Worm (Caenorhabditis elegans): ENCODE measurements around the gene F13E9.16.

The F13E9.16 gene

DNA sequence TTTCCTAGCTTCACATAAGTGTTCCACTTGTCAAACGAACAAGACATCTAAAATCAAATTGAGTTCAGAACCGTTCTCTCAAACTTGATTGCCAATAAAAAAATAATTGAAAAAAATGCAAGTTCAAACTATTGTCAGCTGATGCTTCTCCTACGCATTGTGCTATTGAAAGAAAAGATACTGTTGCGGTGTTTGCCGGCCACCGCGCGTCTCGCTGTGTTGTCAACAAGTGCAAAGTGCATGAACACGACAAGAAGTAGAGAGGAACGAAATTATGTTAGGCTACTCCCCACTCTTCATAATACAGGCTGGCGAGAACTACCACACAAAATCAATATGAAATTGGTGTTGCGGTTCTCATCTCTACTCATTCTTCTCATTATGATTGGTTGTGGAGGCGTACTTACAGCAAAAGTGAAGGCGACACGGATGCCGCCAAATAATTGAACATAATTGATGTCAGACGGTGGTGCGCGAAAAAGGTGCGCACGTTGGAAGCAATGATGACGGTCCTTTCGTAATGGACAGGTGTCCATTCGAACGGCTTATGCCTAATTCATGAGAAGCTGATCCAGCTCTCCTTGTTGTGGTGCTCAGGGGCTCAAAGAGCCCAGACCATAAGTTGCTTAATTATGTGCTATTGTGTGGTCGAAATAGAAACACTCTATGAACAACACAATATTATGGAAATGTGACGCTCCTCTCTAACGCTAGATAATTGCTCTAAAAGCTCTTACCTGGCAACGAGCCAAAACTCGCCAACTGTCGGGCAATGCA is 19.6 kb downstream of the F13E9.16 start:
- no peak for TF ChIP-seq unc-62 (GFP tag; optimal IDR thresholded peaks at IDR 0.05)

DNA sequence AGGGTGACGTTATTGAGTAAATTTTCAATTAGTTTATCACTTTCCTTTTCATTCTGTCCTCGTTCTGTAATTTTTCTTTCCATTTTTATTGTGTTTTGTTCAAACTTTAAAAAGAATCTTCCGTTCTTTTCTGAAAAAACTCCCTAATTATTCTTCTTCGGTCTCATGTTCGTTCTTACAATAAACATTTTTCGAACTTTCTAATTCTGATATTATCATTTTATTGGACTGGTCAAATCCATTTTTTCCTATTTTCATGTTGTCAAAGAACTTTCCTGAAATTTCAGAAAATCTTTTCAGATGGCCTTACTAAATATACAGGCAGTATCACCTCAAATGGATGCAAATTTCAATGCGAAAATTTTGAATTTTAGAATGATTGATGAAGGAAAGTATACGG is 23.2 kb downstream of the F13E9.16 start, which contains the start of gene nish-1:
nish-1 (plus strand) TSS at position 301 of the 400 bp plus-strand sequence.
- TF ChIP-seq unc-62 (GFP tag; optimal IDR thresholded peaks at IDR 0.05) = no peak

- TF ChIP-seq unc-62 (GFP tag; optimal IDR thresholded peaks at IDR 0.05) = no peak
These were observed 26.1 kb downstream of the F13E9.16 start, which contains the start of gene rbm-22 for ce11 chrIV:10861102-10861501. Gene rbm-22 (plus strand): TSS chrIV:10861402.

DNA sequence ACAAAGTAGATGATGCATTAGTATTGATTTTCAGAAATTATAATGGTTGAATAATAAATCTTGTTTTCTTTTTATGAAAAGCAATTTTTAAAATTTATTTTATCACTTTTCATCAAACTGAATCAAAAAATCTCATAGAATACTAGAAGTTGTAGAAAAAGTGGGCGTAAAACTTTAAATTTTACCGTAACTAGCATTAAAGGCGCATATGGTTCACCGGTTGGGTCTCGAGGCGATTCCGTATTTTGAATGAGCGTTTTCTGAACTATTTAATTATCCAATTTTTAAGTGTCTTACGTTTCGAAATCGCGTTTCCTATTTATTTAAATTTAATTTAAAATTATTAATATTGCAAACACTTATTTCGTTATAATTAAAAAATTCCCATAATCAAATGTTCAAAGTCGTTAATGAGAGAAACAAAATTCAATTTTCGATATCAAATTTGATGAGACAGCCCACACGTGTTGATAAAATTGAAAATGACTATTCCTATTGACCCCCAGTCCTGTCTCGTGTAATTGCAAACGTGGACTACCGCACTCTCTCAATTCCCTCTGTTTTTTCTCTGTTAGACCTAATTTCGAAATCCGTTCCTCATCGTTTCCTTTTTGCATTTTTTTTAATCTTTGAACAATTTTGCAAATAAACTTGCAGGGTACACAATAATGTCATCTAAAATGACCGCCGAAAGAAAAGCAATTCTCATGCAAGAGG is 28.7 kb downstream of the F13E9.16 start, which contains the start of the genes T11G6.2 and hars-1:
T11G6.2 (minus strand) TSS at position 197 of the 717 bp plus-strand sequence.
hars-1 (plus strand) TSS at position 658 of the 717 bp plus-strand sequence.
- TF ChIP-seq unc-62 (GFP tag; optimal IDR thresholded peaks at IDR 0.05) = no peak

ce11 chrIV:10855946-10856345 is 31.2 kb downstream of the F13E9.16 start:
- TF ChIP-seq unc-62 (GFP tag; optimal IDR thresholded peaks at IDR 0.05) = no peak

DNA sequence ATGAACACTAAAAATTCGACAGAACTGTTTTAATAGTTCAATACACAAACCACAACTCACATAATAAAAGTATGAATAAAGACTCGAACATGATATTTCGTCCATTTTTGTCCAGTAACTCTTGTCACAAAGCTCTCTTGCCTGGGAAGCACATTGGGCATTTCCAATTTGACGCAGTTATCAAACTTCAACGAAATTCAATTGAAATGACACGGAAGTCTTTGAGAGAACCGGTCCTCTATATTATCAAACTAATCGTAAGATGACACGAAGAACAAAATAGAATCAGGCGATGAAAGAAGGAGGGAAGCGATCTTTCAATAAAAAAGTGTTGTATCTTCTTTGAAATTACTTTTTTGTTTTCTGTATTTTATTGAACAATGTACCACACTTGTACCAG is 32.1 kb downstream of the F13E9.16 start, which contains the start of gene T11G6.3:
T11G6.3 (minus strand) TSS at position 189 of the 400 bp plus-strand sequence.
- no peak for TF ChIP-seq unc-62 (GFP tag; optimal IDR thresholded peaks at IDR 0.05)

DNA sequence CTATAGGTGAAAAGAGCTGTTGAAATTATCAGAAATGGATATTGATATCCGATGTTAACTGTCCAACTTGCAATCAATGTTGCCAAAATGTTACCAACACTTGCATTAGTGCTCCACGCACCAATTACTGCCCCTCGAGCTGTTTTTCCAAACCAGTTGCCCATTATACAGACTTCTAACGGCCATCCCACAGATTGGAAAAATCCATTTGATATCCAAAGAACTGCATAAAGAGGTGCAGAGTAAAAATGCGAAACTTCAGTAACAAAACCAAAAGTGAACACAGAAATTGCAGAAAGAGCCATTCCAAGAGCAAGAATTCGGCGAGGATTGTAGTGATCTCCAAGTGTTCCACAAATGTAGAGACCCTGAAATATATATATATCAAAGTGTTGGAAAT is 33.1 kb downstream of the F13E9.16 start:
- no peak for TF ChIP-seq unc-62 (GFP tag; optimal IDR thresholded peaks at IDR 0.05)

DNA sequence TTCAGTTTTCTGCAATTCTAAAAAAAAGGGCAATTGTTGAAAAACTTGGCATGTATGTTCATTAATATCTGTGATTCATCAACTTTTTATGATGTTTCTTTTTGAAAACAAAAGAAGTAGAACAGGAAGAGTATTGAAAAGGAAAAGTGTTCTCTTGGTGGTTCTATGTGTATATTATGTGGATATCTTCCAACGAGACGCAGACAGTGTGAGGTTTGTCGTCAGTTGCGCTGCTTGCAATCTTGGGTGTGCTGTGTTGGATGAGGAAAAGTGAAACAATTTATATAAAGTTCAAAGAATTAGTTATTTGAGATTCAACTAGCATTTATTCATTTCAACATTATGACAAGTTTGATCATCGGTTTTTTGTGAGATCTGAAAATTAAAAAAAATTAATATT is 34.8 kb downstream of the F13E9.16 start:
- TF ChIP-seq unc-62 (GFP tag; optimal IDR thresholded peaks at IDR 0.05) = no peak

ce11 chrIV:10851833-10852232 is 35.4 kb downstream of the F13E9.16 start, which contains the start of gene T11G6.4:
Gene T11G6.4 (minus strand): TSS chrIV:10851933.
- no peak for TF ChIP-seq unc-62 (GFP tag; optimal IDR thresholded peaks at IDR 0.05)

ce11 chrIV:10851136-10851535 is 36.0 kb downstream of the F13E9.16 start:
- TF ChIP-seq unc-62 (GFP tag; optimal IDR thresholded peaks at IDR 0.05) = no peak

DNA sequence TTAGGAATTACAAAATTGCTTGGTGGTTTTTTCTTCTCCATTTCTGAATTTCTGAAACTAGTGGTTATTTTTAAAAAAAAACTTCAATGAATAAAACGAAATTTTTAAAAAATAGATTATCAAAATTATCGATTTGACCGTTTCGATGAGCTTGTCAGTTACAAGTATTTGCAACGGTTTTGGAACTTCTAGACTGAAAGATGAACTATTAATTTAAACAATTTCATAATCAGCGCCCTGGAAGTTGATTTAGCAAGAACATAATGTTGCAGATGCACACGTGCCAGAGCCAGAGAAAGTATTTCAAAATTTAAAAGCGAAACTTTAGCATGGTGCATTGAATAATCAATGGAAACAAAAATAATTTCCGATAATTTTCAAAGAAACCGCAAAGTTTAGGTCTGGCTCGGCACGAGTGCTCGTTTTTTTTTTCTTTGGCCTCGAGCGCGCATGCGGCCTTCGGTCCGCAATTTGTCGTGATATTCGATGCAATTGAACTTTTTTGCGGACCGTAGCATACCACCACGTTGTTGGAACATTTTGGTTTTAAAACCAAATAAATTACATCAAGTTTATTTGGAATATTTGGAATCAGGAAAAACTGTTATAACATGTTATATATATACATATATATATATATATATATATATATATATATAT is 44.4 kb downstream of the F13E9.16 start, which contains the start of gene T11G6.5:
T11G6.5 (minus strand) TSS at position 51 of the 660 bp plus-strand sequence.
- no peak for TF ChIP-seq unc-62 (GFP tag; optimal IDR thresholded peaks at IDR 0.05)

DNA sequence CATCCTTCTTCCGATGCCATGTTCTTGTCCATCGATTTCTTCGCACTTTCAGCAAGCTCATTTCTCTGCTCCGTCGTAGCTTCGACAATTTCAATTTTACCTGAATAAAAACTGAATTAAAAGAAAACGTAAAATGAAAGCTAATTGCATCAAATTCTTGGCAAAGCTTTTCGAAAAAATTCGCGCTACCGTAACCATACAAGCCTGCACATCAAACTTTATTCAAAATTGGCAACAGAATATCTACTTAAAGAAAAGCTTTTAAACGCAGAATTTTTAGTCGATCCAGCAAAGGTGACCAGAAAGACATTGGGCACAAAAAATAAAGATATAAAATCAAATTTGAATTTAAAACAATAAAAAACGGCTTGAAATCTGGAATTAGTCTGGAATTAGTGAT is 45.0 kb downstream of the F13E9.16 start:
- TF ChIP-seq unc-62 (GFP tag; optimal IDR thresholded peaks at IDR 0.05) = no peak
